Fruit fly (Drosophila melanogaster): Measurements from ENCODE around the gene RhoGAP100F.

RhoGAP100F gene

dm6 chr3R:31808571-31808970 is 3.8 kb upstream of the RhoGAP100F start:
- no peak for TF ChIP-seq noc (tag; optimal IDR thresholded peaks at IDR 0.05)

DNA sequence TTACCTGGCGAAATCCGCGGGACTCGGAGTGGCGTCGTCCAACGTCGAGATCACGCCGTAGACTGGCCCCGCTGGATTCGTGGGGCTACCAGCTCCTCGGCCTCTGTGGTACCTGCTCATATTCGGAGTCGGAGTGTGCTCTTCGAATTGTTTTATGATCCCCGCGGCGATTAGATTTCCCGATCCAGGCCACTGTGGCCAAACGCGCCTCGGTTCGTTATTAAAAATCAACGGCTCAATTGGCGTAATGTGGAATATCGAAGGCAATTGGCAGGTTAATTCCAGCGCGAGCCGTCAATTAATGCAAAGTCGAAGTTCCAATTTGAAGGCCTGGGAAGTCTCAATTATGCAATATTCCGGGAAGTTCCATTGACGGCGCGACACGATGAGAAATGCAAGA is 2.8 kb upstream of the RhoGAP100F start:
- no peak for TF ChIP-seq noc (tag; optimal IDR thresholded peaks at IDR 0.05)

DNA sequence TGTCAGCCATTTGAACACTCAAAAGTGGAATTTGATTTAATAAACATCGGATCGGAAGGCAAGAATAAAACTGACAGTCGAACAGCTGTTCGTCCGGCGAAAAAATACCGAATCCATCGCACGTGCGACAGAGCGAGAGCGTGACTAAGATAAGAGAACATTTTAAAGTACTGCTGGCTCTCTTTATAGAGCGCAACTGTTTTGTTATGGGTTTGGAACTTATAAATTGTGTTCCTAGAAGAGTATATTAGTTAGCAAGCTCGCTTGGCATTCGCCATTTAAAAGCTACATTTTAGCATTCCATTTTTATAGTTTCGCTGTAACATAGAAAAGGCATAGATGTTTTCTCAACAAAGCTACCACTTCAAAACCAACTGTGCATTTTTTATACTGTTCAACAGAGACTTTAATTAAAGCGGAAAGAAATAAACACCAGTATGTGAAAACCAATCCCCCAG is 2.3 kb upstream of the RhoGAP100F start, which contains the start of gene Rift:
Gene Rift, minus strand, starts transcription at position 114 of the 458 bp plus-strand sequence.
- TF ChIP-seq noc (tag; optimal IDR thresholded peaks at IDR 0.05), result no peak

- no peak for TF ChIP-seq noc (tag; optimal IDR thresholded peaks at IDR 0.05)
Measured at dm6 chr3R:31812976-31813298, 528 bp downstream of the RhoGAP100F start.

DNA sequence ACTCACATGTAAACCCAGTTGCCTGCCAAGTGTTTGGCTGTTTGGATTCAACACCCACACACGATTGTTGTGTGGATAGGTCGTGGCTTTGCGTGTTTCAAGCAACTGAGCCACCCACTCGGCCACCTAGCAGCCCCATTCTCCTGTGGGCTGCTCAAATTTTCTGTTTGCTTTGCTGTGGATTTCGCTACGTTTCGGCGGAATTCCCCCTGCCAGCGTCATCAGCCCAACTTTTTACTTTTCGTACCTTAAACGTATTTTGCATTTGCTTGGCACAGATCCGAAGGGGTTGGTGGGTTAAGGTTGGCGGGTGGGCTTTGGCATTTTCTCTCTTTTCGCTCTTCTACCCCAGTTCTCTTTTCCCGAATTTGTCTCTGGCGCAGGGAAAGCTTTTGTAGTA is 10.1 kb downstream of the RhoGAP100F start:
- no peak for TF ChIP-seq noc (tag; optimal IDR thresholded peaks at IDR 0.05)

- no peak for TF ChIP-seq noc (tag; optimal IDR thresholded peaks at IDR 0.05)
Measured at dm6 chr3R:31824200-31824599, 11.8 kb downstream of the RhoGAP100F start.

dm6 chr3R:31825571-31826068 is 13.2 kb downstream of the RhoGAP100F start:
- TF ChIP-seq noc (tag; optimal IDR thresholded peaks at IDR 0.05), result no peak

DNA sequence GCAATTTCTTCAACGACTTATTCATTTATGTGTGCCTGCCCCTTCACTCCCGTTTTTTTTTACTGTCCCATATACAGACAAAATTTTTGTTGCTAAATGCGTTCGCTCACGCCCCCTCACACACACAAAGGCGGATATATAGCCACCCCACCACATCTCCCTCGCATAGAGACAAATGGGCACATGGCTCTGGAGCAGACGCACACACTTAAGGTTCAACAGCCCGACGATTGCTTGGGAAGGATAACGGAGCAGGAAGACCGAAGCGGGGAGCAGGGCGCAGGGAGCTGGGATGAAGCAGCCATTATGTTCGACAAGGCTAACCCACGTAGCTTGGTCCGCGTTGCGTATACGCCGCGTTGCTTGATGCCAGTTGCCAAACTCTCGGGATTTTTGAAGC is 14.0 kb downstream of the RhoGAP100F start:
- TF ChIP-seq noc (tag; optimal IDR thresholded peaks at IDR 0.05), result no peak

DNA sequence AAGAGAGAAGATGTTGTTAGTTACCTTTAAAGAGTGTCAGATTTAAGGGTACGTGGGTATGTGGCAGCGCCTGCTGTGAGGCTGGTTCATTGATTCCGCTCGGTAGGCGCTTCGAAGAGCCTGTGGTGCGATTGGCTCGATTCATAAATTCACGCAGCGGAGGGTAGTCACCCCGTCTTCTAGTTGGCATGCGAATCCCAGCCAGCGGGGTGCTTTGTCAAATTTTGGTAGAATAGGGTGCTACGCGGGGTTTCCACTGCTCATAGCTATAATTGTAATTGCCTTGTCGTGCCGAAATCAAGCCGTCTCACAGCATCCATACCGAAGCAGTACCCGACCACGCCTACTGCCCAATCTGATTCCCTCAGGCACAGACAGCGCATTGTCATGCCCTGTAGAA is 39.8 kb downstream of the RhoGAP100F start:
- TF ChIP-seq noc (tag; optimal IDR thresholded peaks at IDR 0.05), result no peak

- TF ChIP-seq noc (tag; optimal IDR thresholded peaks at IDR 0.05), result no peak
Measured at dm6 chr3R:31870488-31870887, 58.1 kb downstream of the RhoGAP100F start.

DNA sequence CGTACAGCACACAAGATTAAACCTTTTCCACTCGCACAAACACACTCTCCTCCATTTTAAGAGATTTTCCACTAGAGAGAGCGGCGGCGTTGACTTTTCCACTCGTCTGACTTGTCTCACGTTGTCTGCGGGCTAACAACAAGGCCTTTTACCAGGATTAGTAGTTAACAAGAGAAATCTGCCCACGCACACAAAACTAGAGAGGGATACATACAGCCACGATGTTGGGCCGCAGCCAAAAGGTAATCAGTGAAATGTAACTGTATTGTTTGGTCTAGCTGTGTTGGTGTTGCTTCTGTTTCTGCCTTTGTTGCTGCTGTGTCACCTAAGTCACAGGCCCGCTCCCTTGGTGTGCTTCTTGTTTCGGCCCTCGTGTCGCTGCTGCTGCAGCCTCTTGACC is 60.1 kb downstream of the RhoGAP100F start:
- TF ChIP-seq noc (tag; optimal IDR thresholded peaks at IDR 0.05), result no peak

DNA sequence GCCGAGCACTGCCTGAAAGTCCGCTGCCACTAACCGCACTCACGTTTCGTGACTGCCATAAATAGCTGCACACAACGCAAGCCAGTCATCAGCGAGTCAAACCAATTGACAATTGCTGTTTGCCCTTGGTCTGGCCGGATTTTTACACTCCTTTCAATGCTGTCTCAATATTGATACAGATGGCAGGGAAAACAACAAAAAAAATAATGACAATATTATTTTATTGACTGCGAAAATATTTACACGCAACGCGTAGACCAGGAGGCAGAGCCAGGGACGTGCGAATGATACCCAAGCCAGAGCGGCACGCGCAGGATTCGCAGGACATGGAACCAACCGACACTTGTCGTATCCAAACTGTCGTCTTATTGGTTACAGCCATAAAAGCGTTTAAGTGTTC is 65.9 kb downstream of the RhoGAP100F start:
- no peak for TF ChIP-seq noc (tag; optimal IDR thresholded peaks at IDR 0.05)

DNA sequence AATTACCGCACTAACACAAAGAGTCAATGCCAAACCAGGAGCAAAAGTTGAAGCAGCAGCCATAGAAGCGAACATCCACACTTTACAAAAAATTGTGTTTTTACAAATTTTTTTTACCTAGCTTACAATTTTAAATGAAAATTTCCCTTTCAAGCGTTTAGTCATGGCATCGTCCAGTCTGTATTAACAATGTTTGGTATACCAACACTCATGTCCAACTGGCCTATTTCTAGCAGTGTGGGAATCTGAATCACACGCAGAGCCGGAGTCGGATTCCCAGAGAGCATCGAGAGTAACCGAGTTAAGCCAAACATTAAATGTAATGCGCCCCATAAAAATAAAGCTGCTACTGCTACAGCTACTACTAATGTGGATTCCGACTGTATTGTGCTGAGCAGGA is 70.2 kb downstream of the RhoGAP100F start:
- TF ChIP-seq noc (tag; optimal IDR thresholded peaks at IDR 0.05), result no peak

dm6 chr3R:31884752-31885151 is 72.3 kb downstream of the RhoGAP100F start:
- no peak for TF ChIP-seq noc (tag; optimal IDR thresholded peaks at IDR 0.05)

All from whole organism, larva.